Fruit fly (Drosophila melanogaster) S2 (cell line): ENCODE results near the gene CG43168.

Source experiments
- CG8478 ChIP-seq: fragments of >200 bp; optimal IDR thresholded peaks from 2 replicates; lab custom pipeline; 2018
- CTCF ChIP-seq, 2 experiments: fragments of >200 bp; optimal IDR thresholded peaks; 2 replicates each; lab custom pipeline; 2018

DNA sequence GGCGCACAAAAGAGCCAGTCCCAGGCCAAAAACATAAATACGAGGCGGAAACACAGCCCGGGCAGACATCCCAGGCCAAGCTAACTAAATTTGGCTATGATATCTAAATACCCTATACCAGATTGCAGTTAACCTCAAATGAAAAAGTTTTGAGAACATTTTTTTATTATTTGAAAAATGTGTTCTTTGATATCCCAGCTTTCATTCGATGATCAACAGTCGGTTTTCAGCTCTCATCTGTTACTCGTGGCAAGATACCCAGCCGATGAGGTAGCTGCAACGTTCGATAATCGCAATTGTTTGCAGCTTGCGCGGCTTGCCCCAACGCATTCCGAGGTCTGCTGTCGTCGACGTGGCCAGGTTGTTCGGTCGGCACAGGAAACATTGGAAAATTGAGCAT, 31.7 kb downstream of the CG43168 start:
- TF ChIP-seq CG8478 (lab: Kevin White, UChicago) (no peak), CTCF (optimal IDR thresholded peaks at IDR 0.05; lab: Kevin White, UChicago) (no peak)
